Worm (Caenorhabditis elegans) whole organism, L3 larva: ENCODE data around the gene mct-4.

Source experiments
- ZK546.5 ChIP-seq: sonication (generic microtip); optimal IDR thresholded peaks from 2 replicates; lab custom pipeline; 2017; ENCODE audit warnings: missing biosample characterization, missing genetic modification characterization
- aly-2 ChIP-seq: fragments of 150-350 bp; optimal IDR thresholded peaks from 2 replicates; lab custom pipeline; 2014; ENCODE audit warnings: missing biosample characterization, missing genetic modification characterization
- ama-1 ChIP-seq: fragments of 150-350 bp; optimal IDR thresholded peaks from 2 replicates; lab custom pipeline; 2018
- ceh-9 ChIP-seq: sonication (generic microtip); optimal IDR thresholded peaks from 2 replicates; lab custom pipeline; 2018; ENCODE audit warnings: missing biosample characterization, missing genetic modification characterization
- egl-27 ChIP-seq: sonication (generic microtip); optimal IDR thresholded peaks from 4 replicates; lab custom pipeline; 2017; ENCODE audit warnings: missing biosample characterization, missing genetic modification reagents, missing genetic modification characterization
- egl-5 ChIP-seq: fragments of 150-350 bp; optimal IDR thresholded peaks from 2 replicates; lab custom pipeline; 2017; ENCODE audit warnings: missing biosample characterization, missing genetic modification reagents, missing genetic modification characterization, inconsistent platforms
- elt-1 ChIP-seq: fragments of 150-350 bp; optimal IDR thresholded peaks from 2 replicates; lab custom pipeline; 2014; ENCODE audit warnings: missing biosample characterization, missing genetic modification characterization
- elt-2 ChIP-seq: sonication (generic microtip); optimal IDR thresholded peaks from 2 replicates; lab custom pipeline; 2016; ENCODE audit warnings: missing genetic modification reagents, mild to moderate bottlenecking, missing genetic modification characterization, missing compliant biosample characterization
- fkh-10 ChIP-seq: sonication (generic microtip); optimal IDR thresholded peaks from 2 replicates; lab custom pipeline; 2017; ENCODE audit warnings: missing biosample characterization, missing genetic modification reagents, missing genetic modification characterization
- fkh-2 ChIP-seq: fragments of 150-350 bp; optimal IDR thresholded peaks from 2 replicates; lab custom pipeline; 2014; ENCODE audit warnings: missing biosample characterization, missing genetic modification reagents, missing genetic modification characterization
- hmg-11 ChIP-seq: sonication (generic microtip); optimal IDR thresholded peaks from 2 replicates; lab custom pipeline; 2016; ENCODE audit warnings: missing genetic modification characterization, missing compliant biosample characterization
- jun-1 ChIP-seq: fragments of 150-350 bp; optimal IDR thresholded peaks from 2 replicates; lab custom pipeline; 2014; ENCODE audit warnings: missing biosample characterization, missing genetic modification reagents, missing genetic modification characterization
- lin-15B ChIP-seq: fragments of 150-350 bp; optimal IDR thresholded peaks from 2 replicates; lab custom pipeline; 2014; ENCODE audit warnings: missing biosample characterization, missing genetic modification characterization
- lsy-12 ChIP-seq: sonication (generic microtip); optimal IDR thresholded peaks from 2 replicates; lab custom pipeline; 2016; ENCODE audit warnings: mild to moderate bottlenecking, missing genetic modification characterization, missing compliant biosample characterization
- mdl-1 ChIP-seq: fragments of 150-350 bp; optimal IDR thresholded peaks from 2 replicates; lab custom pipeline; 2014; ENCODE audit warnings: missing biosample characterization, missing genetic modification characterization
- mml-1 ChIP-seq: fragments of 150-350 bp; sonication (generic microtip); optimal IDR thresholded peaks from 3 replicates; lab custom pipeline; 2014; ENCODE audit warnings: missing biosample characterization, missing genetic modification characterization
- nfya-1 ChIP-seq: sonication (generic microtip); optimal IDR thresholded peaks from 2 replicates; lab custom pipeline; 2017; ENCODE audit warnings: missing genetic modification characterization, mild to moderate bottlenecking, missing compliant biosample characterization, antibody characterized with exemption, moderate library complexity; ENCODE audit not compliant: insufficient read depth
- nhr-11 ChIP-seq: fragments of 150-350 bp; optimal IDR thresholded peaks from 2 replicates; lab custom pipeline; 2014; ENCODE audit warnings: missing biosample characterization, missing genetic modification characterization
- nhr-237 ChIP-seq: fragments of 150-350 bp; optimal IDR thresholded peaks from 2 replicates; lab custom pipeline; 2014; ENCODE audit warnings: missing biosample characterization, missing genetic modification characterization
- nhr-25 ChIP-seq: sonication (generic microtip); optimal IDR thresholded peaks from 2 replicates; lab custom pipeline; 2017; ENCODE audit warnings: missing biosample characterization, missing genetic modification characterization
- nhr-43 ChIP-seq: sonication (generic microtip); optimal IDR thresholded peaks from 2 replicates; lab custom pipeline; 2016; ENCODE audit warnings: mild to moderate bottlenecking, missing genetic modification characterization, missing compliant biosample characterization; ENCODE audit not compliant: poor library complexity, severe bottlenecking
- nhr-67 ChIP-seq: fragments of 150-350 bp; optimal IDR thresholded peaks from 2 replicates; lab custom pipeline; 2014; ENCODE audit warnings: missing biosample characterization, missing genetic modification characterization
- nhr-77 ChIP-seq: fragments of 150-350 bp; optimal IDR thresholded peaks from 2 replicates; lab custom pipeline; 2014; ENCODE audit warnings: missing biosample characterization, missing genetic modification characterization
- pha-4 ChIP-seq: fragments of 150-350 bp; optimal IDR thresholded peaks from 2 replicates; lab custom pipeline; 2014; ENCODE audit warnings: missing biosample characterization, missing genetic modification reagents, missing genetic modification characterization
- pqm-1 ChIP-seq: fragments of 150-350 bp; optimal IDR thresholded peaks from 2 replicates; lab custom pipeline; 2017; ENCODE audit warnings: missing biosample characterization, missing genetic modification characterization, inconsistent platforms
- sea-2 ChIP-seq: fragments of 150-350 bp; sonication (generic microtip); optimal IDR thresholded peaks from 4 replicates; lab custom pipeline; 2014; ENCODE audit warnings: missing biosample characterization, missing genetic modification reagents, missing genetic modification characterization
- unc-39 ChIP-seq: sonication (generic microtip); optimal IDR thresholded peaks from 4 replicates; lab custom pipeline; 2017; ENCODE audit warnings: missing biosample characterization, missing genetic modification characterization
- unc-62 ChIP-seq: fragments of 150-350 bp; sonication (generic microtip); optimal IDR thresholded peaks from 4 replicates; lab custom pipeline; 2014; ENCODE audit warnings: missing biosample characterization, missing genetic modification reagents, missing genetic modification characterization
- zag-1 ChIP-seq: fragments of 150-350 bp; optimal IDR thresholded peaks from 2 replicates; lab custom pipeline; 2014; ENCODE audit warnings: missing biosample characterization, missing genetic modification characterization
- ztf-4 ChIP-seq: fragments of 150-350 bp; optimal IDR thresholded peaks from 2 replicates; lab custom pipeline; 2014; ENCODE audit warnings: missing biosample characterization, missing genetic modification characterization

The mct-4 gene

ce11 chrX:4932023-4932422 lies 2.5 kb upstream of the mct-4 start:
- TF ChIP-seq fkh-2 (tag; lab: Kevin White, UChicago) (no peak), sea-2 (GFP tag; lab: Kevin White, UChicago) (no peak), nhr-67 (tag; lab: Kevin White, UChicago) (no peak), hmg-11 (no peak), nhr-43 (tag; lab: Kevin White, UChicago) (no peak), nhr-77 (tag; lab: Kevin White, UChicago) (no peak), pqm-1 (tag; lab: Kevin White, UChicago) (no peak), mdl-1 (tag; lab: Kevin White, UChicago) (no peak), lsy-12 (tag; lab: Kevin White, UChicago) (no peak), unc-39 (no peak)

ce11 chrX:4928118-4928517 lies 1.4 kb downstream of the mct-4 start:
- TF ChIP-seq elt-2 (tag; lab: Kevin White, UChicago) (peak; percentile 73), egl-27 (no peak), nhr-43 (tag; lab: Kevin White, UChicago) (no peak), pqm-1 (tag; lab: Kevin White, UChicago) (peak; percentile 35)
- TF ChIP-seq, all 47 proteins: peak for 2

- TF ChIP-seq fkh-2 (tag; lab: Kevin White, UChicago) (no peak), fkh-10 (GFP tag; lab: Kevin White, UChicago) (no peak), hmg-11 (no peak)
These were observed 8.5 kb downstream of the mct-4 start, which contains the start of gene K05B2.4 for ce11 chrX:4920942-4921540. TSS of gene K05B2.4 (minus strand) at chrX:4920992.

ce11 chrX:4915879-4916278 lies 13.7 kb downstream of the mct-4 start, which contains the start of gene ifa-4:
TSS of gene ifa-4 (minus strand) at chrX:4915979.
- TF ChIP-seq nhr-67 (tag; lab: Kevin White, UChicago) = no peak
- no peak for TF ChIP-seq ztf-4
- TF ChIP-seq sea-2 (GFP tag; lab: Kevin White, UChicago) = no peak
- no peak for TF ChIP-seq fkh-10 (GFP tag; lab: Kevin White, UChicago)
- TF ChIP-seq unc-39 = no peak
- no peak for TF ChIP-seq pqm-1 (tag; lab: Kevin White, UChicago)
- TF ChIP-seq pha-4 (tag; lab: Kevin White, UChicago) = no peak
- TF ChIP-seq lin-15B (tag; lab: Kevin White, UChicago) = no peak
- no peak for TF ChIP-seq zag-1 (tag; lab: Kevin White, UChicago)
- no peak for TF ChIP-seq mml-1 (tag; lab: Kevin White, UChicago)
- TF ChIP-seq nhr-237 (tag; lab: Kevin White, UChicago) = no peak
- TF ChIP-seq nhr-25 = no peak

ce11 chrX:4914464-4914863 lies 15.1 kb downstream of the mct-4 start:
- TF ChIP-seq ZK546.5 (tag; lab: Kevin White, UChicago) (no peak), aly-2 (tag; lab: Kevin White, UChicago) (no peak), elt-1 (tag; lab: Kevin White, UChicago) (no peak), nfya-1 (tag; lab: Kevin White, UChicago) (no peak), mml-1 (tag; lab: Kevin White, UChicago) (no peak), nhr-11 (tag; lab: Kevin White, UChicago) (no peak), ama-1 (lab: Kevin White, UChicago) (no peak), mdl-1 (tag; lab: Kevin White, UChicago) (no peak), jun-1 (tag; lab: Kevin White, UChicago) (no peak), ztf-4 (no peak), nhr-77 (tag; lab: Kevin White, UChicago) (no peak), egl-5 (tag; lab: Kevin White, UChicago) (no peak), nhr-67 (tag; lab: Kevin White, UChicago) (no peak), unc-62 (GFP tag; lab: Kevin White, UChicago) (no peak), unc-39 (no peak)

ce11 chrX:4911287-4911876 lies 18.2 kb downstream of the mct-4 start:
- TF ChIP-seq ceh-9 (tag; lab: Kevin White, UChicago) = no peak
